Fruit fly (Drosophila melanogaster) S2 (cell line): Measurements from ENCODE around the gene Cpn.

ENCODE experiments used
- CG8478 ChIP-seq: fragments of >200 bp; optimal IDR thresholded peaks from 2 replicates; lab custom pipeline; 2018
- CTCF ChIP-seq, 2 experiments: fragments of >200 bp; optimal IDR thresholded peaks; 2 replicates each; lab custom pipeline; 2018

dm6 chr3R:12196100-12196499, 30.1 kb upstream of the Cpn start:
- TF ChIP-seq CTCF (optimal IDR thresholded peaks at IDR 0.05; lab: Kevin White, UChicago) (no peak), CG8478 (lab: Kevin White, UChicago) (no peak)
